Fruit fly (Drosophila melanogaster) whole organism, embryonic: ENCODE measurements around the gene Jon99Ci.

Source experiments
- Blimp-1 ChIP-seq: fragments of 200-800 bp; sonication (Bioruptor generic); optimal IDR thresholded peaks from 3 replicates; lab custom pipeline; 2018; ENCODE audit warnings: missing biosample characterization, missing genetic modification characterization, mild to moderate bottlenecking, moderate library complexity, missing genetic modification reagents
- C15 ChIP-seq: fragments of 200-800 bp; sonication (Bioruptor generic); IDR thresholded peaks from 3 replicates; pipeline ENCODE4 v1.3.6; 2022; ENCODE audit warnings: missing biosample characterization, missing genetic modification characterization
- CG10209 ChIP-seq: fragments of 200-800 bp; sonication (Bioruptor generic); optimal IDR thresholded peaks from 3 replicates; lab custom pipeline; 2017; ENCODE audit warnings: missing biosample characterization, mild to moderate bottlenecking, missing genetic modification characterization, missing genetic modification reagents
- CG11723 ChIP-seq: fragments of 200-800 bp; sonication (Bioruptor generic); optimal IDR thresholded peaks from 2 replicates; lab custom pipeline; 2017; ENCODE audit warnings: missing biosample characterization, mild to moderate bottlenecking, missing genetic modification characterization
- CG12769 ChIP-seq: fragments of 200-800 bp; sonication (Bioruptor generic); optimal IDR thresholded peaks from 2 replicates; lab custom pipeline; 2019; ENCODE audit warnings: missing biosample characterization, mild to moderate bottlenecking, missing genetic modification characterization, moderate library complexity
- CG13296 ChIP-seq: fragments of 200-800 bp; sonication (Bioruptor generic); optimal IDR thresholded peaks from 3 replicates; lab custom pipeline; 2018; ENCODE audit warnings: missing biosample characterization, mild to moderate bottlenecking, missing genetic modification characterization
- CG15269 ChIP-seq: fragments of 200-800 bp; sonication (Bioruptor generic); optimal IDR thresholded peaks from 2 replicates; lab custom pipeline; 2018; ENCODE audit warnings: missing biosample characterization, mild to moderate bottlenecking, missing genetic modification characterization, moderate library complexity
- CG1647 ChIP-seq: fragments of 200-800 bp; sonication (Bioruptor generic); optimal IDR thresholded peaks from 3 replicates; lab custom pipeline; 2016; ENCODE audit warnings: missing biosample characterization, missing genetic modification characterization
- CG17359 ChIP-seq: fragments of 200-800 bp; sonication (Bioruptor generic); optimal IDR thresholded peaks from 3 replicates; lab custom pipeline; 2018; ENCODE audit warnings: missing biosample characterization, mild to moderate bottlenecking, missing genetic modification characterization, moderate library complexity
- CG17912 ChIP-seq: fragments of 200-800 bp; sonication (Bioruptor generic); optimal IDR thresholded peaks from 2 replicates; lab custom pipeline; 2018; ENCODE audit warnings: missing biosample characterization, mild to moderate bottlenecking, missing genetic modification characterization
- CG18619 ChIP-seq: fragments of 200-800 bp; sonication (Bioruptor generic); optimal IDR thresholded peaks from 3 replicates; lab custom pipeline; 2017; ENCODE audit warnings: missing biosample characterization, mild to moderate bottlenecking, missing genetic modification characterization
- CG2116 ChIP-seq: fragments of 200-800 bp; sonication (Bioruptor generic); optimal IDR thresholded peaks from 3 replicates; lab custom pipeline; 2018; ENCODE audit warnings: missing biosample characterization, mild to moderate bottlenecking, missing genetic modification characterization
- CG2202 ChIP-seq: fragments of 200-800 bp; sonication (Bioruptor generic); optimal IDR thresholded peaks from 2 replicates; lab custom pipeline; 2018; ENCODE audit warnings: missing biosample characterization, mild to moderate bottlenecking, missing genetic modification characterization
- CG33213 ChIP-seq: fragments of 200-800 bp; sonication (Bioruptor generic); optimal IDR thresholded peaks from 3 replicates; lab custom pipeline; 2016; ENCODE audit warnings: missing biosample characterization, missing genetic modification characterization
- CG34224 ChIP-seq: fragments of 200-800 bp; sonication (Bioruptor generic); IDR thresholded peaks from 3 replicates; pipeline ENCODE4 v1.3.6; 2022; ENCODE audit warnings: missing biosample characterization, missing genetic modification characterization; ENCODE audit not compliant: partially characterized antibody
- CG4328 ChIP-seq: fragments of 200-800 bp; sonication (Bioruptor generic); optimal IDR thresholded peaks from 3 replicates; lab custom pipeline; 2017; ENCODE audit warnings: missing biosample characterization, missing genetic modification reagents, missing genetic modification characterization
- CG5953 ChIP-seq: fragments of 200-800 bp; sonication (Bioruptor generic); IDR thresholded peaks from 2 replicates; pipeline ENCODE4 v1.3.6; 2022; ENCODE audit warnings: missing biosample characterization, missing genetic modification characterization
- CG6175 ChIP-seq: fragments of 200-800 bp; sonication (Bioruptor generic); IDR thresholded peaks from 3 replicates; pipeline ENCODE4 v1.3.6; 2022; ENCODE audit warnings: missing biosample characterization, missing genetic modification characterization
- CG6254 ChIP-seq: fragments of 200-800 bp; sonication (Bioruptor generic); optimal IDR thresholded peaks from 3 replicates; lab custom pipeline; 2017; ENCODE audit warnings: mild to moderate bottlenecking, missing biosample characterization, missing genetic modification reagents, missing genetic modification characterization
- CG6854 ChIP-seq: fragments of 200-800 bp; sonication (Bioruptor generic); optimal IDR thresholded peaks from 3 replicates; lab custom pipeline; 2017; ENCODE audit warnings: missing biosample characterization, mild to moderate bottlenecking, missing genetic modification characterization
- CG7556 ChIP-seq: fragments of 200-800 bp; sonication (Bioruptor generic); optimal IDR thresholded peaks from 2 replicates; lab custom pipeline; 2017; ENCODE audit warnings: missing biosample characterization, mild to moderate bottlenecking, missing genetic modification characterization
- Chrac-16 ChIP-seq: fragments of 200-800 bp; sonication (Bioruptor generic); optimal IDR thresholded peaks from 3 replicates; lab custom pipeline; 2016; ENCODE audit warnings: missing biosample characterization, missing genetic modification characterization
- Deaf1 ChIP-seq: fragments of 200-800 bp; optimal IDR thresholded peaks from 3 replicates; lab custom pipeline; 2019; ENCODE audit warnings: missing biosample characterization, mild to moderate bottlenecking, missing genetic modification characterization, moderate library complexity
- ERR ChIP-seq: fragments of 200-800 bp; sonication (Bioruptor generic); optimal IDR thresholded peaks from 2 replicates; lab custom pipeline; 2016; ENCODE audit warnings: missing biosample characterization, missing genetic modification characterization
- HHEX ChIP-seq: fragments of 200-800 bp; sonication (Bioruptor generic); optimal IDR thresholded peaks from 3 replicates; lab custom pipeline; 2017; ENCODE audit warnings: missing biosample characterization, mild to moderate bottlenecking, missing genetic modification characterization, missing genetic modification reagents
- HLH54F ChIP-seq: fragments of 200-800 bp; sonication (Bioruptor generic); optimal IDR thresholded peaks from 3 replicates; lab custom pipeline; 2016; ENCODE audit warnings: missing biosample characterization, missing genetic modification characterization
- Hmr ChIP-seq: fragments of 200-800 bp; sonication (Bioruptor generic); optimal IDR thresholded peaks from 3 replicates; lab custom pipeline; 2017; ENCODE audit warnings: mild to moderate bottlenecking, missing biosample characterization, missing genetic modification reagents, missing genetic modification characterization
- Mad ChIP-seq: fragments of 200-800 bp; sonication (Bioruptor generic); optimal IDR thresholded peaks from 2 replicates; lab custom pipeline; 2016; ENCODE audit warnings: missing biosample characterization, missing genetic modification characterization
- NFAT ChIP-seq: fragments of 200-800 bp; sonication (Bioruptor generic); IDR thresholded peaks from 2 replicates; pipeline ENCODE4 v1.3.6; 2022; ENCODE audit warnings: missing biosample characterization, missing genetic modification characterization
- Nf-YA ChIP-seq: fragments of 200-800 bp; sonication (Bioruptor generic); IDR thresholded peaks from 2 replicates; pipeline ENCODE4 v1.3.6; 2022; ENCODE audit warnings: missing biosample characterization, missing genetic modification characterization
- Spps ChIP-seq: fragments of 200-800 bp; sonication (Bioruptor generic); optimal IDR thresholded peaks from 2 replicates; lab custom pipeline; 2018; ENCODE audit warnings: missing biosample characterization, mild to moderate bottlenecking, missing genetic modification characterization
- Trl ChIP-seq, 3 experiments: fragments of >200 bp in 2 of 3; fragments of 200-800 bp in 1 of 3; sonication (Bioruptor generic) in 1 of 3; optimal IDR thresholded peaks; 2 replicates in 1 of 3; 3 replicates in 2 of 3; lab custom pipeline; 2016 to 2017; ENCODE audit warnings: missing biosample characterization in 1 of 3, missing genetic modification characterization in 1 of 3
- bab2 ChIP-seq: fragments of 200-800 bp; sonication (Bioruptor generic); optimal IDR thresholded peaks from 2 replicates; lab custom pipeline; 2016; ENCODE audit warnings: missing biosample characterization, missing genetic modification characterization
- dimm ChIP-seq: fragments of 200-800 bp; sonication (Bioruptor generic); IDR thresholded peaks from 2 replicates; pipeline ENCODE4 v1.3.6; 2022; ENCODE audit warnings: missing biosample characterization, missing genetic modification characterization
- dmrt99B ChIP-seq: fragments of 200-800 bp; sonication (Bioruptor generic); optimal IDR thresholded peaks from 2 replicates; lab custom pipeline; 2018; ENCODE audit warnings: missing biosample characterization, mild to moderate bottlenecking, missing genetic modification characterization, moderate library complexity
- eve ChIP-seq, 2 experiments: fragments of >200 bp; optimal IDR thresholded peaks; 2 replicates each; lab custom pipeline; 2017; ENCODE audit warnings: missing biosample characterization in 2 of 2, missing genetic modification characterization in 2 of 2
- eyg ChIP-seq: fragments of 200-800 bp; sonication (Bioruptor generic); optimal IDR thresholded peaks from 3 replicates; lab custom pipeline; 2016; ENCODE audit warnings: missing biosample characterization, missing genetic modification characterization
- fd3F ChIP-seq: fragments of 200-800 bp; sonication (Bioruptor generic); optimal IDR thresholded peaks from 2 replicates; lab custom pipeline; 2018; ENCODE audit warnings: missing biosample characterization, mild to moderate bottlenecking, missing genetic modification characterization, moderate library complexity
- gcm ChIP-seq: fragments of 200-800 bp; sonication (Bioruptor generic); optimal IDR thresholded peaks from 2 replicates; lab custom pipeline; 2019; ENCODE audit warnings: missing biosample characterization, mild to moderate bottlenecking, missing genetic modification characterization, moderate library complexity
- grn ChIP-seq: fragments of 200-800 bp; sonication (Bioruptor generic); optimal IDR thresholded peaks from 3 replicates; lab custom pipeline; 2017; ENCODE audit warnings: missing biosample characterization, missing genetic modification characterization
- gsb ChIP-seq: fragments of 200-800 bp; sonication (Bioruptor generic); IDR thresholded peaks from 2 replicates; pipeline ENCODE4 v1.3.6; 2022; ENCODE audit warnings: missing biosample characterization, missing genetic modification characterization
- lab ChIP-seq: fragments of 200-800 bp; sonication (Bioruptor generic); optimal IDR thresholded peaks from 3 replicates; lab custom pipeline; 2017; ENCODE audit warnings: missing biosample characterization, missing genetic modification characterization, mild to moderate bottlenecking, moderate library complexity, missing genetic modification reagents
- odd ChIP-seq: fragments of 200-800 bp; sonication (Bioruptor generic); optimal IDR thresholded peaks from 2 replicates; lab custom pipeline; 2017; ENCODE audit warnings: missing biosample characterization, mild to moderate bottlenecking, missing genetic modification characterization
- p53 ChIP-seq: fragments of 200-800 bp; sonication (Bioruptor generic); optimal IDR thresholded peaks from 2 replicates; lab custom pipeline; 2016; ENCODE audit warnings: missing biosample characterization, missing genetic modification characterization
- pum ChIP-seq: fragments of 200-800 bp; sonication (Bioruptor generic); optimal IDR thresholded peaks from 2 replicates; lab custom pipeline; 2016; ENCODE audit warnings: missing biosample characterization, missing genetic modification characterization
- sd ChIP-seq: fragments of 200-800 bp; sonication (Bioruptor generic); optimal IDR thresholded peaks from 3 replicates; lab custom pipeline; 2018; ENCODE audit warnings: missing biosample characterization, mild to moderate bottlenecking, missing genetic modification characterization, moderate library complexity
- sens ChIP-seq: fragments of 200-800 bp; sonication (Bioruptor generic); peaks from one replicate; lab custom pipeline; 2016; ENCODE audit warnings: missing biosample characterization, missing genetic modification characterization
- unc-4 ChIP-seq: fragments of 200-800 bp; sonication (Bioruptor generic); IDR thresholded peaks from 2 replicates; pipeline ENCODE4 v1.3.6; 2022; ENCODE audit warnings: missing biosample characterization, missing genetic modification characterization; ENCODE audit not compliant: partially characterized antibody
- unpg ChIP-seq: fragments of 200-800 bp; sonication (Bioruptor generic); optimal IDR thresholded peaks from 3 replicates; lab custom pipeline; 2018; ENCODE audit warnings: missing biosample characterization, mild to moderate bottlenecking, missing genetic modification characterization, moderate library complexity
- wek ChIP-seq: fragments of 200-800 bp; sonication (Bioruptor generic); optimal IDR thresholded peaks from 3 replicates; lab custom pipeline; 2018; ENCODE audit warnings: missing biosample characterization, mild to moderate bottlenecking, missing genetic modification characterization, moderate library complexity

Jon99Ci gene

DNA sequence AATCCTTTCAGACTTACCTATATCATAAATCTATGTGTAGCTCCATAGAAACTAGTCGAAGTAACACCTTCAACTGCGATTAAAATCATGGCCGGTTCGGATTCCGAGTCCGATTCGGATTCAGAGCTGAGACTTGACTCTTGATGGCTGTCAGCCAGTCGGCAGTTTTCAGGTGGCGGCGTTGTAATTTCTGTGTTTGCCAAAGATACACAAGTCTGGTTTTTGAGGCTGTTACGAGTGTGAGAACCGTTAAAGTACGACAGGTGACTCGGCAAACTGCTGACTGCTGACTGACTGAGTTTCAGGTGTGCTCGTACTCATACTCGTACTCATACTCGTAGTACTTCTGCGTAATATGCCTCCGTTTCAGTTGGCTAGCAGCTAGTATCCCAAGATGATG, 34.8 kb downstream of the Jon99Ci start (continued):
- TF ChIP-seq Trl (optimal IDR thresholded peaks at IDR 0.05; lab: Kevin White, UChicago), result no peak
- TF ChIP-seq Trl (GFP tag; optimal IDR thresholded peaks at IDR 0.05; lab: Kevin White, UChicago), result peak; percentile 27
- TF ChIP-seq HHEX (GFP tag; lab: Kevin White, UChicago), result peak; percentile 39
- no peak for TF ChIP-seq eve (GFP tag; optimal IDR thresholded peaks at IDR 0.05; lab: Kevin White, UChicago)
- peak; percentile 55 for TF ChIP-seq CG10209 (GFP tag; lab: Kevin White, UChicago)
- TF ChIP-seq sd (tag; lab: Kevin White, UChicago), result peak; percentile 9
- TF ChIP-seq NFAT, result no peak
- TF ChIP-seq HLH54F (GFP tag; lab: Kevin White, UChicago), result no peak
- no peak for TF ChIP-seq CG4328 (GFP tag; lab: Kevin White, UChicago)
- peak; percentile 80 for TF ChIP-seq lab (GFP tag; lab: Kevin White, UChicago)
- no peak for TF ChIP-seq Nf-YA (GFP tag; lab: Robert Waterston, UW)
- TF ChIP-seq CG6254 (GFP tag; lab: Kevin White, UChicago), result no peak
- no peak for TF ChIP-seq Mad (GFP tag; lab: Kevin White, UChicago)
- peak; percentile 29 for TF ChIP-seq unpg
- TF ChIP-seq CG5953 (GFP tag; lab: Robert Waterston, UW), result no peak
- peak; percentile 1 for TF ChIP-seq CG18619
- peak; percentile 18 for TF ChIP-seq dmrt99B (tag; lab: Kevin White, UChicago)
- peak; percentile 39 for TF ChIP-seq wek
- no peak for TF ChIP-seq gcm (GFP tag; lab: Kevin White, UChicago)
- TF ChIP-seq ERR (GFP tag; lab: Kevin White, UChicago), result no peak
- peak; percentile 18 for TF ChIP-seq CG2116 (GFP tag; lab: Kevin White, UChicago)
- 0 out of 2 replicates have a peak, but pooled peaks have one; percentile 19 for TF ChIP-seq gsb
- peak; percentile 18 for TF ChIP-seq CG7556 (GFP tag; lab: Kevin White, UChicago)
- peak; percentile 15 for TF ChIP-seq grn
- peak; percentile 6 for TF ChIP-seq CG1647 (GFP tag; lab: Kevin White, UChicago)
- TF ChIP-seq CG17359 (tag; lab: Kevin White, UChicago), result peak; percentile 12
- no peak for TF ChIP-seq unc-4 (GFP tag; lab: Robert Waterston, UW)
- peak; percentile 72 for TF ChIP-seq Hmr (GFP tag; lab: Kevin White, UChicago)
- peak; percentile 31 for TF ChIP-seq Deaf1 (tag; lab: Kevin White, UChicago)
- TF ChIP-seq pum (GFP tag; lab: Kevin White, UChicago), result no peak
- TF ChIP-seq CG2202 (tag; lab: Kevin White, UChicago), result peak; percentile 1
- TF ChIP-seq CG34224 (GFP tag; lab: Robert Waterston, UW), result no peak
- peak; percentile 22 for TF ChIP-seq CG11723
- TF ChIP-seq C15 (GFP tag; lab: Robert Waterston, UW), result peak; percentile 15; the same call in 1 of the 3 replicates
- TF ChIP-seq sens, result peak; percentile 61
- TF ChIP-seq Blimp-1 (GFP tag; lab: Kevin White, UChicago), result peak; percentile 11
- peak; percentile 49 for TF ChIP-seq CG13296
- TF ChIP-seq CG12769 (tag; lab: Kevin White, UChicago), result peak; percentile 58
- peak; percentile 7 for TF ChIP-seq bab2
- TF ChIP-seq odd (GFP tag; lab: Kevin White, UChicago), result peak; percentile 42
- no peak for TF ChIP-seq CG6854 (GFP tag; lab: Kevin White, UChicago)
- no peak for TF ChIP-seq Spps (tag; lab: Kevin White, UChicago)
- TF ChIP-seq CG17912 (GFP tag; lab: Kevin White, UChicago), result no peak
- TF ChIP-seq p53 (GFP tag; lab: Kevin White, UChicago), result no peak
- no peak for TF ChIP-seq Chrac-16 (GFP tag; lab: Kevin White, UChicago)
- no peak for TF ChIP-seq CG33213 (GFP tag; lab: Kevin White, UChicago)
- TF ChIP-seq eyg (GFP tag; lab: Kevin White, UChicago), result peak; percentile 1
- TF ChIP-seq dimm (GFP tag; lab: Robert Waterston, UW), result no peak
- peak; percentile 15 for TF ChIP-seq fd3F (GFP tag; lab: Kevin White, UChicago)
- no peak for TF ChIP-seq CG6175 (GFP tag; lab: Robert Waterston, UW)
- peak; percentile 34 for TF ChIP-seq CG15269
